Worm (Caenorhabditis elegans) whole organism, L1 larva: ENCODE results near the gene C14F11.7.

Experiments used
- C16A3.4 ChIP-seq: fragments of 150-350 bp; optimal IDR thresholded peaks from 2 replicates; lab custom pipeline; 2014; ENCODE audit warnings: missing biosample characterization, missing genetic modification characterization
- F16B12.6 ChIP-seq: fragments of 150-350 bp; optimal IDR thresholded peaks from 2 replicates; lab custom pipeline; 2014; ENCODE audit warnings: missing biosample characterization, missing genetic modification characterization
- alr-1 ChIP-seq: fragments of 200-800 bp; sonication (Bioruptor generic); optimal IDR thresholded peaks from 2 replicates; lab custom pipeline; 2018; ENCODE audit warnings: borderline replicate concordance, mild to moderate bottlenecking, missing genetic modification characterization, missing compliant biosample characterization
- ama-1 ChIP-seq: fragments of 150-350 bp; optimal IDR thresholded peaks from 2 replicates; lab custom pipeline; 2014
- blmp-1 ChIP-seq: fragments of 150-350 bp; optimal IDR thresholded peaks from 2 replicates; lab custom pipeline; 2014; ENCODE audit warnings: missing biosample characterization, missing genetic modification characterization
- ceh-63 ChIP-seq: fragments of 200-800 bp; sonication (Bioruptor generic); optimal IDR thresholded peaks from 2 replicates; lab custom pipeline; 2018; ENCODE audit warnings: mild to moderate bottlenecking, missing genetic modification characterization, missing compliant biosample characterization
- ceh-90 ChIP-seq: sonication (generic microtip); optimal IDR thresholded peaks from 2 replicates; lab custom pipeline; 2016; ENCODE audit warnings: missing genetic modification characterization, missing compliant biosample characterization
- dpl-1 ChIP-seq, 3 experiments: fragments of 150-350 bp in 2 of 3; sonication (generic microtip) in 1 of 3; optimal IDR thresholded peaks; 2 replicates each; lab custom pipeline; 2014 to 2017; ENCODE audit warnings: missing biosample characterization in 3 of 3, missing genetic modification characterization in 3 of 3, missing genetic modification reagents in 3 of 3
- efl-1 ChIP-seq, 4 experiments: fragments of 150-350 bp; optimal IDR thresholded peaks in 3 of 4; peaks in 1 of 4; 1 replicate in 1 of 4; 2 replicates in 3 of 4; lab custom pipeline; 2014; ENCODE audit warnings: missing biosample characterization in 2 of 4, missing genetic modification characterization in 2 of 4, missing genetic modification reagents in 2 of 4
- efl-3 ChIP-seq: fragments of 200-800 bp; sonication (Bioruptor generic); optimal IDR thresholded peaks from 2 replicates; lab custom pipeline; 2018; ENCODE audit warnings: mild to moderate bottlenecking, missing genetic modification characterization, missing compliant biosample characterization
- egl-13 ChIP-seq: sonication (generic microtip); optimal IDR thresholded peaks from 2 replicates; lab custom pipeline; 2016; ENCODE audit warnings: missing genotype, missing genetic modification reagents, missing genetic modification characterization, missing compliant biosample characterization
- elt-2 ChIP-seq: sonication (generic microtip); optimal IDR thresholded peaks from 2 replicates; lab custom pipeline; 2016; ENCODE audit warnings: missing genetic modification characterization, mild to moderate bottlenecking, inconsistent platforms, missing compliant biosample characterization, missing genetic modification reagents
- elt-3 ChIP-seq, 6 experiments: fragments of 150-350 bp in 1 of 6; sonication (generic microtip); optimal IDR thresholded peaks; 2 replicates each; lab custom pipeline; 2017 to 2018; ENCODE audit warnings: missing biosample characterization in 6 of 6, missing genetic modification characterization in 6 of 6, inconsistent platforms in 1 of 6
- grh-1 ChIP-seq: fragments of 200-800 bp; sonication (Bioruptor generic); IDR thresholded peaks from 2 replicates; pipeline ENCODE4 v1.3.6; 2022; ENCODE audit warnings: missing genetic modification reagents, missing genetic modification characterization, missing compliant biosample characterization
- hlh-17 ChIP-seq: fragments of 200-800 bp; sonication (Bioruptor generic); optimal IDR thresholded peaks from 2 replicates; lab custom pipeline; 2018; ENCODE audit warnings: missing genetic modification characterization, mild to moderate bottlenecking, missing compliant biosample characterization, moderate library complexity, borderline replicate concordance
- hpl-2 ChIP-seq: fragments of 150-350 bp; optimal IDR thresholded peaks from 2 replicates; lab custom pipeline; 2014; ENCODE audit warnings: missing biosample characterization, missing genetic modification reagents, missing genetic modification characterization
- isw-1 ChIP-seq: fragments of 200-800 bp; sonication (Bioruptor generic); IDR thresholded peaks from 2 replicates; pipeline ENCODE4 v1.3.6; 2022; ENCODE audit warnings: missing genetic modification characterization, missing compliant biosample characterization
- jun-1 ChIP-seq: fragments of 150-350 bp; optimal IDR thresholded peaks from 2 replicates; lab custom pipeline; 2014; ENCODE audit warnings: missing biosample characterization, missing genetic modification reagents, missing genetic modification characterization
- lin-14 ChIP-seq: fragments of 200-800 bp; sonication (Bioruptor generic); optimal IDR thresholded peaks from 2 replicates; lab custom pipeline; 2018; ENCODE audit warnings: mild to moderate bottlenecking, missing genetic modification characterization, moderate library complexity, missing compliant biosample characterization
- lin-35 ChIP-seq, 2 experiments: fragments of 150-350 bp; optimal IDR thresholded peaks; 2 replicates each; lab custom pipeline; 2014; ENCODE audit warnings: missing biosample characterization in 2 of 2, missing genetic modification characterization in 2 of 2, missing genetic modification reagents in 2 of 2
- lsy-2 ChIP-seq, 2 experiments: fragments of 150-350 bp; optimal IDR thresholded peaks; 2 replicates each; lab custom pipeline; 2014; ENCODE audit warnings: missing biosample characterization in 2 of 2, missing genetic modification characterization in 2 of 2
- mdl-1 ChIP-seq, 2 experiments: fragments of 150-350 bp; optimal IDR thresholded peaks; 2 replicates each; lab custom pipeline; 2014 to 2017; ENCODE audit warnings: missing biosample characterization in 2 of 2, missing genetic modification characterization in 2 of 2, inconsistent platforms in 1 of 2
- mef-2 ChIP-seq: fragments of 150-350 bp; optimal IDR thresholded peaks from 2 replicates; lab custom pipeline; 2014; ENCODE audit warnings: missing biosample characterization, missing genetic modification characterization
- nhr-19 ChIP-seq: fragments of 200-800 bp; sonication (Bioruptor generic); conservative IDR thresholded peaks from 2 replicates; pipeline ENCODE4 v1.3.6; 2022; ENCODE audit warnings: missing genetic modification characterization, missing compliant biosample characterization
- nhr-20 ChIP-seq: sonication (generic microtip); optimal IDR thresholded peaks from 2 replicates; lab custom pipeline; 2016; ENCODE audit warnings: mild to moderate bottlenecking, missing genetic modification characterization, missing compliant biosample characterization
- nhr-47 ChIP-seq: sonication (generic microtip); optimal IDR thresholded peaks from 2 replicates; lab custom pipeline; 2016; ENCODE audit warnings: mild to moderate bottlenecking, missing genetic modification characterization, moderate library complexity, missing compliant biosample characterization
- nhr-71 ChIP-seq: sonication (generic microtip); optimal IDR thresholded peaks from 2 replicates; lab custom pipeline; 2016; ENCODE audit warnings: mild to moderate bottlenecking, missing genetic modification characterization, moderate library complexity, missing compliant biosample characterization
- nhr-77 ChIP-seq: fragments of 150-350 bp; optimal IDR thresholded peaks from 2 replicates; lab custom pipeline; 2014; ENCODE audit warnings: missing biosample characterization, missing genetic modification characterization
- nhr-84 ChIP-seq: sonication (generic microtip); optimal IDR thresholded peaks from 2 replicates; lab custom pipeline; 2017; ENCODE audit warnings: missing biosample characterization, missing genetic modification characterization
- nhr-85 ChIP-seq: sonication (generic microtip); peaks from one replicate; lab custom pipeline; 2016; ENCODE audit warnings: missing genetic modification characterization, inconsistent platforms, missing compliant biosample characterization
- nhr-90 ChIP-seq: sonication (generic microtip); optimal IDR thresholded peaks from 2 replicates; lab custom pipeline; 2016; ENCODE audit warnings: mild to moderate bottlenecking, missing genetic modification characterization, missing compliant biosample characterization; ENCODE audit not compliant: poor library complexity
- pax-3 ChIP-seq: fragments of 200-800 bp; sonication (Bioruptor generic); optimal IDR thresholded peaks from 2 replicates; lab custom pipeline; 2018; ENCODE audit warnings: mild to moderate bottlenecking, missing genetic modification characterization, moderate library complexity, missing compliant biosample characterization
- rnt-1 ChIP-seq: sonication (generic microtip); optimal IDR thresholded peaks from 2 replicates; lab custom pipeline; 2016; ENCODE audit warnings: mild to moderate bottlenecking, missing genetic modification characterization, moderate library complexity, missing compliant biosample characterization
- skn-1 ChIP-seq: fragments of 150-350 bp; optimal IDR thresholded peaks from 2 replicates; lab custom pipeline; 2014; ENCODE audit warnings: missing biosample characterization, missing genetic modification characterization
- snu-23 ChIP-seq: sonication (generic microtip); optimal IDR thresholded peaks from 2 replicates; lab custom pipeline; 2016; ENCODE audit warnings: missing genetic modification characterization, missing compliant biosample characterization
- sox-4 ChIP-seq: sonication (generic microtip); optimal IDR thresholded peaks from 2 replicates; lab custom pipeline; 2016; ENCODE audit warnings: missing genetic modification characterization, missing compliant biosample characterization
- sptf-1 ChIP-seq: fragments of 150-350 bp; optimal IDR thresholded peaks from 2 replicates; lab custom pipeline; 2014; ENCODE audit warnings: missing biosample characterization, missing genetic modification characterization
- tbx-2 ChIP-seq: sonication (generic microtip); optimal IDR thresholded peaks from 2 replicates; lab custom pipeline; 2016; ENCODE audit warnings: missing genetic modification characterization, missing compliant biosample characterization
- unc-130 ChIP-seq: fragments of 150-350 bp; optimal IDR thresholded peaks from 2 replicates; lab custom pipeline; 2017; ENCODE audit warnings: missing biosample characterization, missing genetic modification characterization, inconsistent platforms
- unc-86 ChIP-seq: sonication (generic microtip); optimal IDR thresholded peaks from 2 replicates; lab custom pipeline; 2016; ENCODE audit warnings: missing genetic modification characterization, missing compliant biosample characterization
- vab-15 ChIP-seq: sonication (generic microtip); optimal IDR thresholded peaks from 2 replicates; lab custom pipeline; 2017; ENCODE audit warnings: missing genotype, mild to moderate bottlenecking, missing genetic modification characterization, missing compliant biosample characterization
- xbp-1 ChIP-seq: sonication (generic microtip); optimal IDR thresholded peaks from 2 replicates; lab custom pipeline; 2016; ENCODE audit warnings: missing genetic modification characterization, missing compliant biosample characterization
- zag-1 ChIP-seq: fragments of 150-350 bp; optimal IDR thresholded peaks from 2 replicates; lab custom pipeline; 2014; ENCODE audit warnings: missing biosample characterization, missing genetic modification characterization
- ztf-4 ChIP-seq: fragments of 150-350 bp; optimal IDR thresholded peaks from 2 replicates; lab custom pipeline; 2014; ENCODE audit warnings: missing biosample characterization, missing genetic modification characterization

C14F11.7 gene

ce11 chrX:6204696-6205232 is 3.6 kb downstream of the C14F11.7 start, which contains the start of gene bca-1:
bca-1 (minus strand) TSS chrX:6204746.
- TF ChIP-seq rnt-1 (tag; lab: Kevin White, UChicago) (peak; percentile 49), lin-35 (GFP tag; optimal IDR thresholded peaks at IDR 0.05; lab: Kevin White, UChicago) (peak in 1 of 2 experiments; percentile 68), nhr-19 (GFP tag; lab: Robert Waterston, UW) (peak; percentile 97), alr-1 (no peak), tbx-2 (tag; lab: Kevin White, UChicago) (peak; percentile 69), pax-3 (no peak), F16B12.6 (tag; lab: Kevin White, UChicago) (no peak), isw-1 (no peak), xbp-1 (tag; lab: Kevin White, UChicago) (peak; percentile 72), elt-3 (tag; optimal IDR thresholded peaks at IDR 0.05; lab: Kevin White, UChicago) (peak in 2 of 6 experiments; percentile 59 to 68), C16A3.4 (tag; lab: Kevin White, UChicago) (peak; percentile 44), ceh-63 (no peak), hpl-2 (GFP tag; lab: Kevin White, UChicago) (no peak), blmp-1 (peak; percentile 83), unc-86 (no peak), mdl-1 (tag; optimal IDR thresholded peaks at IDR 0.05; lab: Kevin White, UChicago) (peak in 1 of 2 experiments; percentile 69), nhr-77 (tag; lab: Kevin White, UChicago) (peak; percentile 15), vab-15 (tag; lab: Kevin White, UChicago) (no peak), dpl-1 (GFP tag; optimal IDR thresholded peaks at IDR 0.05; lab: Kevin White, UChicago) (peak in 1 of 3 experiments; percentile 21), grh-1 (GFP tag; lab: Robert Waterston, UW) (peak; percentile 40), ceh-90 (tag; lab: Kevin White, UChicago) (no peak), nhr-85 (peak; percentile 82), unc-130 (tag; lab: Kevin White, UChicago) (peak; percentile 50), snu-23 (peak; percentile 91), efl-1 (optimal IDR thresholded peaks at IDR 0.05; lab: Kevin White, UChicago) (no peak), efl-1 (GFP tag; optimal IDR thresholded peaks at IDR 0.05 in 1 of 2; lab: Kevin White, UChicago) (peak in 1 of 2 experiments; percentile 84), mef-2 (tag; lab: Kevin White, UChicago) (no peak), nhr-84 (tag; lab: Kevin White, UChicago) (no peak), nhr-47 (tag; lab: Kevin White, UChicago) (peak; percentile 56), ztf-4 (tag; lab: Kevin White, UChicago) (peak; percentile 29), nhr-20 (peak; percentile 88), ama-1 (lab: Kevin White, UChicago) (no peak), lin-14 (GFP tag; lab: Kevin White, UChicago) (peak; percentile 72), efl-3 (GFP tag; lab: Kevin White, UChicago) (no peak), nhr-71 (tag; lab: Kevin White, UChicago) (peak; percentile 97), nhr-90 (tag; lab: Kevin White, UChicago) (peak; percentile 69), lsy-2 (tag; optimal IDR thresholded peaks at IDR 0.05; lab: Kevin White, UChicago) (peak in 1 of 2 experiments; percentile 16)

- TF ChIP-seq skn-1 (tag; lab: Kevin White, UChicago), result no peak
- TF ChIP-seq sox-4, result no peak
- TF ChIP-seq hlh-17 (GFP tag; lab: Kevin White, UChicago), result no peak
- TF ChIP-seq jun-1 (tag; lab: Kevin White, UChicago), result no peak
- TF ChIP-seq lin-35 (GFP tag; optimal IDR thresholded peaks at IDR 0.05; lab: Kevin White, UChicago), result no peak
- no peak for TF ChIP-seq zag-1
- no peak for TF ChIP-seq F16B12.6 (tag; lab: Kevin White, UChicago)
- no peak for TF ChIP-seq alr-1
- TF ChIP-seq efl-3 (GFP tag; lab: Kevin White, UChicago), result no peak
- no peak for TF ChIP-seq grh-1 (GFP tag; lab: Robert Waterston, UW)
- no peak for TF ChIP-seq mef-2 (tag; lab: Kevin White, UChicago)
- no peak for TF ChIP-seq nhr-19 (GFP tag; lab: Robert Waterston, UW)
- TF ChIP-seq elt-2, result no peak
- no peak for TF ChIP-seq tbx-2 (tag; lab: Kevin White, UChicago)
- no peak for TF ChIP-seq efl-1 (optimal IDR thresholded peaks at IDR 0.05; lab: Kevin White, UChicago)
- no peak for TF ChIP-seq efl-1 (GFP tag; optimal IDR thresholded peaks at IDR 0.05 in 1 of 2; lab: Kevin White, UChicago)
- TF ChIP-seq egl-13 (tag; lab: Kevin White, UChicago), result no peak
- TF ChIP-seq sptf-1, result no peak
Observed at ce11 chrX:6203315-6203714, 5.0 kb downstream of the C14F11.7 start.
